Worm (Caenorhabditis elegans) whole organism, late embryonic: ENCODE measurements around the gene F57F4.1.

Source experiments
- C08G9.2 ChIP-seq: sonication (generic microtip); optimal IDR thresholded peaks from 2 replicates; lab custom pipeline; 2016; ENCODE audit warnings: mild to moderate bottlenecking, missing genetic modification characterization, moderate library complexity, missing compliant biosample characterization
- K02D7.2 ChIP-seq: sonication (generic microtip); optimal IDR thresholded peaks from 2 replicates; lab custom pipeline; 2017; ENCODE audit warnings: mild to moderate bottlenecking, missing genetic modification characterization, missing compliant biosample characterization
- Y22D7AL.16 ChIP-seq: sonication (generic microtip); optimal IDR thresholded peaks from 2 replicates; lab custom pipeline; 2016; ENCODE audit warnings: missing genetic modification characterization, missing compliant biosample characterization
- ama-1 ChIP-seq: fragments of 150-350 bp; optimal IDR thresholded peaks from 2 replicates; lab custom pipeline; 2014
- ceh-14 ChIP-seq: sonication (generic microtip); optimal IDR thresholded peaks from 2 replicates; lab custom pipeline; 2016; ENCODE audit warnings: missing genotype, missing genetic modification characterization, missing compliant biosample characterization
- ceh-18 ChIP-seq: sonication (generic microtip); optimal IDR thresholded peaks from 2 replicates; lab custom pipeline; 2016; ENCODE audit warnings: missing genetic modification characterization, missing compliant biosample characterization
- ceh-19 ChIP-seq: fragments of 200-800 bp; sonication (Bioruptor generic); optimal IDR thresholded peaks from 2 replicates; lab custom pipeline; 2018; ENCODE audit warnings: mild to moderate bottlenecking, missing genetic modification characterization, missing compliant biosample characterization
- ceh-2 ChIP-seq: sonication (generic microtip); optimal IDR thresholded peaks from 2 replicates; lab custom pipeline; 2016; ENCODE audit warnings: missing genotype, missing genetic modification characterization, missing compliant biosample characterization
- ceh-24 ChIP-seq: sonication (generic microtip); optimal IDR thresholded peaks from 2 replicates; lab custom pipeline; 2016; ENCODE audit warnings: mild to moderate bottlenecking, missing genetic modification characterization, missing compliant biosample characterization
- ceh-30 ChIP-seq: fragments of 150-350 bp; optimal IDR thresholded peaks from 2 replicates; lab custom pipeline; 2014; ENCODE audit warnings: missing biosample characterization, missing genetic modification characterization
- ceh-31 ChIP-seq: sonication (generic microtip); optimal IDR thresholded peaks from 2 replicates; lab custom pipeline; 2016; ENCODE audit warnings: missing genetic modification characterization, missing compliant biosample characterization
- ceh-48 ChIP-seq: sonication (generic microtip); optimal IDR thresholded peaks from 2 replicates; lab custom pipeline; 2016; ENCODE audit warnings: missing genetic modification characterization, inconsistent platforms, missing compliant biosample characterization
- ceh-6 ChIP-seq: fragments of 200-800 bp; sonication (Bioruptor generic); optimal IDR thresholded peaks from 2 replicates; lab custom pipeline; 2018; ENCODE audit warnings: mild to moderate bottlenecking, missing genetic modification characterization, missing compliant biosample characterization
- ceh-9 ChIP-seq: sonication (generic microtip); optimal IDR thresholded peaks from 2 replicates; lab custom pipeline; 2016; ENCODE audit warnings: mild to moderate bottlenecking, missing genetic modification characterization, inconsistent platforms, missing compliant biosample characterization
- dmd-4 ChIP-seq: sonication (generic microtip); optimal IDR thresholded peaks from 2 replicates; lab custom pipeline; 2016; ENCODE audit warnings: borderline replicate concordance, missing genetic modification characterization, missing compliant biosample characterization
- dve-1 ChIP-seq: sonication (generic microtip); optimal IDR thresholded peaks from 2 replicates; lab custom pipeline; 2017; ENCODE audit warnings: antibody characterized with exemption, mild to moderate bottlenecking, missing genetic modification characterization, missing compliant biosample characterization
- elt-2 ChIP-seq: sonication (generic microtip); optimal IDR thresholded peaks from 2 replicates; lab custom pipeline; 2016; ENCODE audit warnings: missing genetic modification reagents, missing genetic modification characterization, missing compliant biosample characterization
- elt-4 ChIP-seq: sonication (generic microtip); optimal IDR thresholded peaks from 2 replicates; lab custom pipeline; 2016; ENCODE audit warnings: missing genetic modification characterization, missing compliant biosample characterization
- fax-1 ChIP-seq: sonication (generic microtip); optimal IDR thresholded peaks from 2 replicates; lab custom pipeline; 2016; ENCODE audit warnings: missing genotype, missing genetic modification characterization, missing compliant biosample characterization
- fkh-10 ChIP-seq: fragments of 150-350 bp; optimal IDR thresholded peaks from 2 replicates; lab custom pipeline; 2014; ENCODE audit warnings: missing biosample characterization, missing genetic modification reagents, missing genetic modification characterization
- fkh-6 ChIP-seq: sonication (generic microtip); optimal IDR thresholded peaks from 2 replicates; lab custom pipeline; 2016; ENCODE audit warnings: missing genetic modification characterization, missing compliant biosample characterization
- hlh-15 ChIP-seq: sonication (generic microtip); optimal IDR thresholded peaks from 2 replicates; lab custom pipeline; 2016; ENCODE audit warnings: missing genetic modification characterization, missing compliant biosample characterization
- hlh-6 ChIP-seq: sonication (generic microtip); optimal IDR thresholded peaks from 2 replicates; lab custom pipeline; 2016; ENCODE audit warnings: missing genotype, missing genetic modification characterization, missing compliant biosample characterization
- hlh-8 ChIP-seq: sonication (generic microtip); optimal IDR thresholded peaks from 2 replicates; lab custom pipeline; 2016; ENCODE audit warnings: missing genotype, missing genetic modification characterization, missing compliant biosample characterization
- lim-6 ChIP-seq: sonication (generic microtip); optimal IDR thresholded peaks from 2 replicates; lab custom pipeline; 2016; ENCODE audit warnings: missing genetic modification characterization, missing compliant biosample characterization
- madf-2 ChIP-seq: sonication (generic microtip); optimal IDR thresholded peaks from 2 replicates; lab custom pipeline; 2017; ENCODE audit warnings: missing genetic modification characterization, missing compliant biosample characterization
- nhr-11 ChIP-seq: fragments of 150-350 bp; optimal IDR thresholded peaks from 2 replicates; lab custom pipeline; 2014; ENCODE audit warnings: missing biosample characterization, missing genetic modification characterization
- nhr-232 ChIP-seq: sonication (generic microtip); optimal IDR thresholded peaks from 2 replicates; lab custom pipeline; 2016; ENCODE audit warnings: missing genetic modification characterization, missing compliant biosample characterization
- npax-4 ChIP-seq: sonication (generic microtip); optimal IDR thresholded peaks from 2 replicates; lab custom pipeline; 2016; ENCODE audit warnings: missing genetic modification characterization, missing compliant biosample characterization
- odd-2 ChIP-seq: sonication (generic microtip); optimal IDR thresholded peaks from 2 replicates; lab custom pipeline; 2017; ENCODE audit warnings: antibody characterized with exemption, mild to moderate bottlenecking, missing genetic modification characterization, missing compliant biosample characterization
- pat-9 ChIP-seq: fragments of 200-800 bp; sonication (Bioruptor generic); optimal IDR thresholded peaks from 2 replicates; lab custom pipeline; 2018; ENCODE audit warnings: mild to moderate bottlenecking, missing genetic modification characterization, moderate library complexity, missing compliant biosample characterization
- pros-1 ChIP-seq: fragments of 150-350 bp; optimal IDR thresholded peaks from 2 replicates; lab custom pipeline; 2014; ENCODE audit warnings: missing biosample characterization, missing genetic modification reagents, missing genetic modification characterization
- ref-2 ChIP-seq: sonication (generic microtip); optimal IDR thresholded peaks from 2 replicates; lab custom pipeline; 2016; ENCODE audit warnings: missing genetic modification characterization, missing compliant biosample characterization
- sox-2 ChIP-seq: fragments of 200-800 bp; sonication (Bioruptor generic); IDR thresholded peaks from 2 replicates; pipeline ENCODE4 v1.3.6; 2022; ENCODE audit warnings: missing genetic modification reagents, missing genetic modification characterization, missing compliant biosample characterization
- unc-3 ChIP-seq, 2 experiments: fragments of 200-800 bp in 1 of 2; sonication (Bioruptor generic) in 1 of 2; sonication (generic microtip) in 1 of 2; conservative IDR thresholded peaks in 1 of 2; optimal IDR thresholded peaks in 1 of 2; 2 replicates each; pipeline versions ENCODE4 v1.3.6 to Lab custom; 2016 to 2022; ENCODE audit warnings: missing compliant biosample characterization in 2 of 2, missing genetic modification characterization in 2 of 2, missing genetic modification reagents in 1 of 2
- unc-42 ChIP-seq: sonication (generic microtip); optimal IDR thresholded peaks from 2 replicates; lab custom pipeline; 2016; ENCODE audit warnings: missing genotype, missing genetic modification characterization, missing compliant biosample characterization
- zip-5 ChIP-seq: sonication (generic microtip); optimal IDR thresholded peaks from 2 replicates; lab custom pipeline; 2016; ENCODE audit warnings: missing genetic modification characterization, missing compliant biosample characterization
- ztf-16 ChIP-seq: sonication (generic microtip); optimal IDR thresholded peaks from 2 replicates; lab custom pipeline; 2017; ENCODE audit warnings: missing genetic modification characterization, missing compliant biosample characterization

Gene F57F4.1

DNA sequence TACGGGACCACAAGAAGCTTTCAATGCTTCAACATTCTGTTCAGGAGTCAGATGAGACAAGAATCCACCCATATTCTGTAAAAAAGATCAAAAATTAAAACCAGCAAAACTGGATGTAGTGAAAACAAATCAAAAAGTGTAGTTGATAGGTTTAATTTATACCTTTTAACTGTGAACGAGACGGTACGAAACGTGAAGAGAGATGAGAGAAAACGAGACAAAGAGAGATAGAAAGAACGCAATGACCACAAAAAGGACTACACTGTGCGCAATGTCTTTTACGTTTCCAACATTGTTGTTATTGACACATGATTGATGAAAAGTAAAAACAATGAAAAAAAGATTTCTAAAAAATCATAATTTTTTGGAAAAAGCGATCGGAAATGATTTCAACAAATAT is 24.7 kb upstream of the F57F4.1 start, which contains the start of gene cest-33:
TSS of gene cest-33 (minus strand) at position 75 of the 400 bp plus-strand sequence.
- TF ChIP-seq ceh-18 (tag; lab: Kevin White, UChicago) (no peak), ceh-24 (tag; lab: Kevin White, UChicago) (no peak), dmd-4 (no peak), fax-1 (tag; lab: Kevin White, UChicago) (no peak), madf-2 (no peak), odd-2 (tag; lab: Kevin White, UChicago) (no peak), elt-2 (tag; lab: Kevin White, UChicago) (no peak), ama-1 (lab: Kevin White, UChicago) (no peak), K02D7.2 (tag; lab: Kevin White, UChicago) (no peak), ref-2 (tag; lab: Kevin White, UChicago) (no peak), elt-4 (tag; lab: Kevin White, UChicago) (no peak)
- TF ChIP-seq, all 69 proteins: peak for 0

DNA sequence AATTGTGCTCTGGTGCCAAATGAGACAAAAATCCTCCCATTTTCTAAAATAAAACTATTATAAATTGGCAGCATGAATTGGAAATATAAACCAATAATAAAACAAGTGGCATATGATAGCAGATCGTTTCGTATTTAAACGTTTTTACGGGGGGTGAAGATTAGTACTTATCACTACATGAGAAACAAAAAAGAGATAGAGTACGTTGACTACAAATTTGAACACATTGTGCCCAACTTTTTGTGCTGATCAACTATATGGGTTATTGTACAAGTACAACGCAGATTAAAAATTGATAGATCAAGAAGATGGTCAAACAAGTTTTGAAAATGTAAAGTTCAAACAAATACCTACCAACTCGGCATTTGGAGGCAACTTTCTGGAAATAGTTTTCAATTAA is 21.8 kb upstream of the F57F4.1 start:
- TF ChIP-seq ceh-19 (GFP tag; lab: Kevin White, UChicago) (no peak), C08G9.2 (tag; lab: Kevin White, UChicago) (no peak), K02D7.2 (tag; lab: Kevin White, UChicago) (no peak), npax-4 (tag; lab: Kevin White, UChicago) (no peak), fkh-10 (GFP tag; lab: Kevin White, UChicago) (no peak), ceh-9 (tag; lab: Kevin White, UChicago) (no peak), lim-6 (tag; lab: Kevin White, UChicago) (no peak), nhr-11 (tag; lab: Kevin White, UChicago) (no peak), ceh-31 (tag; lab: Kevin White, UChicago) (no peak), ceh-30 (tag; lab: Kevin White, UChicago) (no peak), ceh-6 (GFP tag; lab: Kevin White, UChicago) (no peak), hlh-6 (tag; lab: Kevin White, UChicago) (no peak), sox-2 (no peak), dve-1 (tag; lab: Kevin White, UChicago) (no peak), unc-3 (GFP tag; conservative IDR thresholded peaks at IDR 0.05; lab: Robert Waterston, UW) (no peak), unc-3 (tag; optimal IDR thresholded peaks at IDR 0.05; lab: Kevin White, UChicago) (no peak), ceh-18 (tag; lab: Kevin White, UChicago) (no peak)
- TF ChIP-seq, all 69 proteins: peak for 0

DNA sequence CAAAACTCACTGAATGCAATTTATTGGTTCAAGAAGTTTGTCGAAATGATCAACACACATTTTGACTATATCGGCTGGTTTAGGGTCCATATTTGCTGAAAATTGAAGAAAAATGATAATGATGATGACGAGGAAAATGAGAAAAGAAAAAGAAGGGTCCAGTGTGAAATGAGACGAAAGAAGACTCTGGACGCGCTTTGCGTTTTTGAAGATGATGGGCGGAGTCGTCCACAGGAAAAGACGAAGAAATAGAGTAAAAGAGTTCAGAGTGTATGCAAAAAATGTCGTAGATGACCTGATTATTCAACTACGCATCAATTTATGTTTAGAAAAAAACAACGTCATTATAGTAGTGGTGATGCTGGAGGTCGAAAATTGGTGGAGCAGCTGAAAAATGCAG is 15.4 kb upstream of the F57F4.1 start, which contains the start of gene F13H6.5:
TSS of gene F13H6.5 (minus strand) at position 101 of the 400 bp plus-strand sequence.
- TF ChIP-seq nhr-232 (tag; lab: Kevin White, UChicago): no peak
- TF ChIP-seq hlh-15 (tag; lab: Kevin White, UChicago): no peak
- TF ChIP-seq hlh-8 (tag; lab: Kevin White, UChicago): no peak
- no peak for TF ChIP-seq hlh-6 (tag; lab: Kevin White, UChicago)
- no peak for TF ChIP-seq zip-5
- TF ChIP-seq madf-2: no peak
- TF ChIP-seq elt-2 (tag; lab: Kevin White, UChicago): no peak
- TF ChIP-seq ceh-14 (tag; lab: Kevin White, UChicago): no peak
- no peak for TF ChIP-seq fkh-6 (tag; lab: Kevin White, UChicago)
- no peak for TF ChIP-seq pros-1 (tag; lab: Kevin White, UChicago)
- TF ChIP-seq ama-1 (lab: Kevin White, UChicago): no peak
- no peak for TF ChIP-seq ceh-48 (tag; lab: Kevin White, UChicago)
- TF ChIP-seq ztf-16: no peak

DNA sequence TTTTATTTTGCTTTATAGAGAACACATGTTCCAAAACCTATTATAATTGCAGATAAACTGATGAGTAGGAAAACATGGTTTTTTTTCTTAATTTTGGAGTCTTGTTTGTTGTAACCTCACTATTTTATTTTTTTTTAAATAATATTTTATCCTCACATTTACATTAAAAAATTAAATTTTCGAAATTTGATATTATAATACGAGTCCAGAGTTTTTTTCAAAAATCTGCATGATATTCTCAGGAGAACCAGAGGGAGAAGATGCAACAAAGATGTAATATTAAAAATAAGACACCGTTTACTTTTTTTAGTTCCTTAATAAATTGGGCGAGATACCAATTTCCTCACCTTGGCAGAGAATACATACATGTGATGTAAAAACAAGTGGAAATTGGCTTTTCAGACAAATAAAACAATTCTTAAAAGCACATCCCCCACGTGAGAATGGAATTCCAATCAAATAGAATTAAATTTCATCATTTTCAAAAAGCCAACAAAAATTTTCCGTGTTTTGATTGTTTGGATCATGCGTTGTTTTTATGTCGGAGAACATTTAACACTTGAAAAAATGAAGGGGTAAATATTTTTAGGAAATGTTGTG is 4.5 kb upstream of the F57F4.1 start:
- TF ChIP-seq unc-42 (tag; lab: Kevin White, UChicago) (no peak), madf-2 (no peak), ceh-2 (no peak), Y22D7AL.16 (tag; lab: Kevin White, UChicago) (no peak), pat-9 (tag; lab: Kevin White, UChicago) (no peak)
